Worm (Caenorhabditis elegans) whole organism, early embryonic: ENCODE results near the gene srt-63.

Experiments used
- B0310.2 ChIP-seq: sonication (generic microtip); optimal IDR thresholded peaks from 2 replicates; lab custom pipeline; 2016; ENCODE audit warnings: mild to moderate bottlenecking, missing genetic modification characterization, missing compliant biosample characterization
- F13C5.2 ChIP-seq: sonication (generic microtip); optimal IDR thresholded peaks from 2 replicates; lab custom pipeline; 2017; ENCODE audit warnings: mild to moderate bottlenecking, missing genetic modification characterization, inconsistent platforms, missing compliant biosample characterization
- aly-1 ChIP-seq: sonication (generic microtip); optimal IDR thresholded peaks from 2 replicates; lab custom pipeline; 2016; ENCODE audit warnings: missing genetic modification characterization, missing compliant biosample characterization
- ama-1 ChIP-seq: fragments of 150-350 bp; optimal IDR thresholded peaks from 2 replicates; lab custom pipeline; 2014
- ceh-13 ChIP-seq: fragments of 200-800 bp; sonication (Bioruptor generic); optimal IDR thresholded peaks from 2 replicates; lab custom pipeline; 2018; ENCODE audit warnings: mild to moderate bottlenecking, missing genetic modification characterization, missing compliant biosample characterization
- ceh-36 ChIP-seq: sonication (generic microtip); optimal IDR thresholded peaks from 2 replicates; lab custom pipeline; 2016; ENCODE audit warnings: missing genetic modification characterization, inconsistent platforms, missing compliant biosample characterization
- ets-7 ChIP-seq: sonication (generic microtip); optimal IDR thresholded peaks from 2 replicates; lab custom pipeline; 2016; ENCODE audit warnings: missing genotype, missing genetic modification characterization, missing compliant biosample characterization
- flt-1 ChIP-seq: fragments of 200-800 bp; sonication (Bioruptor generic); IDR thresholded peaks from 2 replicates; pipeline ENCODE4 v1.3.6; 2022; ENCODE audit warnings: missing genetic modification characterization, missing compliant biosample characterization
- hmbx-1 ChIP-seq: sonication (generic microtip); optimal IDR thresholded peaks from 2 replicates; lab custom pipeline; 2016; ENCODE audit warnings: mild to moderate bottlenecking, missing genetic modification characterization, missing compliant biosample characterization
- hmg-4 ChIP-seq: fragments of 200-800 bp; sonication (Bioruptor generic); optimal IDR thresholded peaks from 2 replicates; lab custom pipeline; 2018; ENCODE audit warnings: mild to moderate bottlenecking, missing genetic modification characterization, missing compliant biosample characterization
- hnd-1 ChIP-seq: sonication (generic microtip); optimal IDR thresholded peaks from 2 replicates; lab custom pipeline; 2016; ENCODE audit warnings: missing genetic modification characterization, missing compliant biosample characterization
- pes-1 ChIP-seq: fragments of 200-800 bp; sonication (Bioruptor generic); IDR thresholded peaks from 2 replicates; pipeline ENCODE4 v1.3.6; 2022; ENCODE audit warnings: missing genetic modification reagents, missing genetic modification characterization, missing compliant biosample characterization
- scrt-1 ChIP-seq: fragments of 200-800 bp; sonication (Bioruptor generic); IDR thresholded peaks from 2 replicates; pipeline ENCODE4 v1.3.6; 2022; ENCODE audit warnings: missing genetic modification characterization, missing compliant biosample characterization
- sea-1 ChIP-seq: fragments of 200-800 bp; sonication (Bioruptor generic); conservative IDR thresholded peaks from 2 replicates; pipeline ENCODE4 v1.3.6; 2022; ENCODE audit warnings: missing genetic modification characterization, missing compliant biosample characterization
- tbx-11 ChIP-seq: fragments of 200-800 bp; sonication (Bioruptor generic); IDR thresholded peaks from 2 replicates; pipeline ENCODE4 v1.3.6; 2022; ENCODE audit warnings: missing genetic modification characterization, missing compliant biosample characterization
- tbx-37 ChIP-seq: fragments of 200-800 bp; sonication (Bioruptor generic); conservative IDR thresholded peaks from 2 replicates; pipeline ENCODE4 v1.3.6; 2022; ENCODE audit warnings: missing genetic modification reagents, missing genetic modification characterization, missing compliant biosample characterization
- tra-4 ChIP-seq: sonication (generic microtip); optimal IDR thresholded peaks from 2 replicates; lab custom pipeline; 2017; ENCODE audit warnings: missing genetic modification characterization, missing compliant biosample characterization

The srt-63 gene

DNA sequence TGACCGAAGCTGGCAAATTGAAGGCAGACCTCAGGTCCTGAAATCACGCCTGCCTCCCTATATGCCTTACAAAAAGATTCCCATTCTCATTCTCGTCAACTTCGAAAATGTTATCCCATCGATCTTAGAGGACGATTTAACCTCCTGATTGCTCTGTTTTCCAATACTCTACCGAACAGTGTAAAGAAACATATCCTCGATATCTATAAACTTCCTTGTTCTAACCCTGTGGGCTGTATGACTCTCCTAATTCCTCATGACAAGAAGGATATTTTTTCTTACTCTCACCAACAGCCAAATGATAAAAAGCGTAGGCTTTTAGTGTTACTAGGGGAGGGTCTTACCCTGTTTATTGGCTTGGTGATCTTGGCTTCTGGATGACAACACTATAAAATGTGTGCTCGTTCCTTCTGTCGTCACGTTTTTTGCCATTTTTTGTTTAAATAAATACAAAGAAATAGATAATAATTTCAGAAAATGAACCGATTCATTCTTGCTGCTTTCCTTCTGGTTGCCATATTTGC lies 17.7 kb upstream of the srt-63 start, which contains the start of gene T28A11.4:
T28A11.4 (plus strand) TSS at position 474 of the 524 bp plus-strand sequence.
- TF ChIP-seq tbx-37 (GFP tag; lab: Robert Waterston, UW) (no peak), hmbx-1 (no peak), B0310.2 (no peak), pes-1 (GFP tag; lab: Robert Waterston, UW) (no peak), hnd-1 (tag; lab: Kevin White, UChicago) (no peak), ets-7 (tag; lab: Kevin White, UChicago) (no peak), ceh-36 (tag; lab: Kevin White, UChicago) (no peak), tbx-11 (GFP tag; lab: Robert Waterston, UW) (no peak), aly-1 (no peak), F13C5.2 (tag; lab: Kevin White, UChicago) (no peak), hmg-4 (GFP tag; lab: Kevin White, UChicago) (no peak)

DNA sequence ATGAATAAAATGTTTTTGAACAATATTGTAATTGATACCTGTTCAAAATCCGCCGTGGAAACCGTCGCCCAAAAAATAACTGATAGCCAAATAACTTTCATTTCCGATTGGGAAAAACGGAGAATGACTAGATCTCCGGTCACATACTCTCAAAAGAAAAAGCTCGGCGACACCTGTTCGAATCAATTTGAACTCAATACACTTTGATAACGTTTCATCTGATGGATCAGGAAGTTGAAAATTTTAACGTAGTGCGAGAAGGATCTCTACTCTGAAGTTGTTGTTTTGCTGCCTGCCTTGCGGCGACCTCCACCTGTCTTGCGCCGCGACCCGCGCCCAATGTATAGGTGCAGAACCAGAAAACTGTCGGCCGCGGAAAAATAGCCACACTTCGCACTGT lies 17.2 kb upstream of the srt-63 start, which contains the start of gene T28A11.20:
T28A11.20 (minus strand) TSS at position 101 of the 400 bp plus-strand sequence.
- TF ChIP-seq pes-1 (GFP tag; lab: Robert Waterston, UW) (no peak), B0310.2 (no peak), tra-4 (tag; lab: Kevin White, UChicago) (no peak), hmbx-1 (no peak), F13C5.2 (tag; lab: Kevin White, UChicago) (no peak), scrt-1 (GFP tag; lab: Robert Waterston, UW) (no peak), hmg-4 (GFP tag; lab: Kevin White, UChicago) (no peak), ama-1 (lab: Kevin White, UChicago) (no peak), tbx-37 (GFP tag; lab: Robert Waterston, UW) (no peak), ceh-36 (tag; lab: Kevin White, UChicago) (no peak), tbx-11 (GFP tag; lab: Robert Waterston, UW) (no peak), flt-1 (GFP tag; lab: Robert Waterston, UW) (no peak), ceh-13 (GFP tag; lab: Kevin White, UChicago) (no peak), sea-1 (GFP tag; lab: Robert Waterston, UW) (no peak), aly-1 (no peak), hnd-1 (tag; lab: Kevin White, UChicago) (no peak)

ce11 chrV:3269407-3269806 lies 13.5 kb upstream of the srt-63 start, which contains the start of gene T28A11.19:
TSS of gene T28A11.19 (minus strand) at chrV:3269514.
- TF ChIP-seq B0310.2 (no peak), tbx-37 (GFP tag; lab: Robert Waterston, UW) (no peak), sea-1 (GFP tag; lab: Robert Waterston, UW) (no peak), hmg-4 (GFP tag; lab: Kevin White, UChicago) (no peak)

DNA sequence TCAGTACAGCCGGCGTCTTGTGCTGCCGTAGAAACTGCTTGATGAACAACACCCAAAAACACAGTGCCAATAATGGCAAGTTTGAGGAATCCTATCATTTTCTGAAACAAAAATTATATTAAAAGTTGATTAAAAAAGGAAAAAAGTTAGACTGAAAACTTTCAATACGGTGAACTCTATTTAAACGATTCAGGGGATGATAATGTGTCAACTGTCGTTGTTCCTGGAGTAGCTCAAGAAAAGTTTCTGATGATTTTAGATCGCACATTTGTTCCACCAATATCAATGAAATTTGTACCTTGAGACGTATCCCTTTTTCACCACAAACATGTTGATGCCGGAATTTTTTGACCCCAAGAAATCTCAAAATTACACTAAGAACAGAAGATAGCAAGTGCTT lies 12.0 kb upstream of the srt-63 start, which contains the start of gene T28A11.18:
T28A11.18 (minus strand) TSS at position 101 of the 400 bp plus-strand sequence.
- no peak for TF ChIP-seq tbx-37 (GFP tag; lab: Robert Waterston, UW)
- no peak for TF ChIP-seq tbx-11 (GFP tag; lab: Robert Waterston, UW)
- TF ChIP-seq scrt-1 (GFP tag; lab: Robert Waterston, UW), result no peak
- TF ChIP-seq ceh-13 (GFP tag; lab: Kevin White, UChicago), result no peak
- no peak for TF ChIP-seq B0310.2
- no peak for TF ChIP-seq aly-1
- TF ChIP-seq F13C5.2 (tag; lab: Kevin White, UChicago), result no peak
- TF ChIP-seq tra-4 (tag; lab: Kevin White, UChicago), result no peak
- no peak for TF ChIP-seq ama-1 (lab: Kevin White, UChicago)
- TF ChIP-seq flt-1 (GFP tag; lab: Robert Waterston, UW), result no peak

DNA sequence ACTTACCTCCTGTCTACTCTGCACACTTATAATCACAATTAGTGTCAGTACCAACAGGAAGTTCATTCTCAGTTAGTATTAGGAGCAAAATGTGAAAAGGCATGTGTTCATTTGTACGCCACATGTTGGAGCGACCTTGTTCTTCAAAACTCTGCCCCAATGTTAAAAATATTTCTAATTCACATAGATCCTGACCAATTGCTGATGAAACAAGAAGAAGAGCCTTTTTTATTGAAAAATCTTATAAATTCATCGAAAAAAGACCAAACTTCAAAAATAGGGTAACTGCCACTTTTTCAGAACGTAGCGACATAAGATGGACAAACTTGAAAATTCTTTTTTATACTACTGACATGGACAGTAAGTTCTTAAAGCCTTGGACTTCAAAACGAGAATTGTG lies 10.2 kb upstream of the srt-63 start, which contains the start of gene T28A11.17:
T28A11.17 (minus strand) TSS at position 101 of the 400 bp plus-strand sequence.
- TF ChIP-seq tra-4 (tag; lab: Kevin White, UChicago), result no peak

- TF ChIP-seq ama-1 (lab: Kevin White, UChicago) (no peak), hnd-1 (tag; lab: Kevin White, UChicago) (no peak), hmbx-1 (no peak), ets-7 (tag; lab: Kevin White, UChicago) (no peak), tbx-11 (GFP tag; lab: Robert Waterston, UW) (no peak), tbx-37 (GFP tag; lab: Robert Waterston, UW) (no peak)
These were observed 4.1 kb upstream of the srt-63 start, which contains the start of gene srbc-5 for ce11 chrV:3260075-3260474. TSS of gene srbc-5 (plus strand) at chrV:3260375.

DNA sequence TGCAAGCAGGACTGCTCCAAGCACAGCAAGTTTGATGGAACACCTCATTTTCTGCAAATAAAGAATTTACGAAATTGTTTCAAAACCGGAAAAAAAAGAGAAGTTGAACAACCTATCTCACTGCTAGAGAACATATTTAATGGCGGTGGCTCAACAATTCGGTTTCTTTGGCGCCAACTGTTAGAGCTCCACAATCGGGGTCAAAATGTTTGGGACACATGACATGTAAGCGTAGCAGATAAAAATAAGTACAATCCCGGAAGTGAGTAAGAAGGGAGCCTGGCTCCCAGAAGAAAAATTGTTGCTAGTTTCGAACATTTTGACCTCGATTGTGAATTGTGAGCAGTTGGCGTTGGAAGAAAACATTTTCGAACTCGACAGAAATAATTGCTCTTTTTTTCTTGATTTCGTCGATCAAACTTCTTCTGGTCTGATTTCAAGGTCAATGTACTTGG lies 3.2 kb upstream of the srt-63 start, which contains the start of gene T28A11.16:
T28A11.16 (minus strand) TSS at position 51 of the 455 bp plus-strand sequence.
- TF ChIP-seq tra-4 (tag; lab: Kevin White, UChicago), result no peak
- TF ChIP-seq aly-1, result no peak
- no peak for TF ChIP-seq ama-1 (lab: Kevin White, UChicago)
- TF ChIP-seq scrt-1 (GFP tag; lab: Robert Waterston, UW), result no peak
- TF ChIP-seq ceh-36 (tag; lab: Kevin White, UChicago), result no peak
- TF ChIP-seq tbx-37 (GFP tag; lab: Robert Waterston, UW), result no peak
- no peak for TF ChIP-seq F13C5.2 (tag; lab: Kevin White, UChicago)
- no peak for TF ChIP-seq B0310.2
- no peak for TF ChIP-seq ceh-13 (GFP tag; lab: Kevin White, UChicago)
- TF ChIP-seq sea-1 (GFP tag; lab: Robert Waterston, UW), result no peak
- no peak for TF ChIP-seq tbx-11 (GFP tag; lab: Robert Waterston, UW)

DNA sequence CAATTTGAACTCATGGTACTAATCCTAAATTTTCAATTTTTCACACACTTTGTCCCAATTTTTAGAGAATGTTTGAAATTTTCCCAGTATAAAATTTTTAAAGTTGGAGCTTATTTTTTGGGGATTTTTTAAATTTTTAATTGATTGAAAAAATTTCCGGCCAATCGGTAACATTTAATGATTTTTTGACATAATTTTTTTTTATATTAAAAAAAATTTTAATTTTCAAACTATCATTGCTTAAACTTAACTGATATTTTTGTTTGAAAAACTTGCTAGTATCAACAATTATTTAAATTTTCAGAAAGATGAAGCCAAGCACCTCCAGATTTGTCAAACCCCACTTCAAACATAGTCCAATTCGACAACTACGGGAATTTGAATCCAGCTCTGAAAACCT lies 1.3 kb upstream of the srt-63 start, which contains the start of gene T28A11.22:
T28A11.22 (plus strand) TSS at position 301 of the 400 bp plus-strand sequence.
- no peak for TF ChIP-seq ceh-13 (GFP tag; lab: Kevin White, UChicago)
- no peak for TF ChIP-seq tra-4 (tag; lab: Kevin White, UChicago)
- TF ChIP-seq aly-1, result no peak
- no peak for TF ChIP-seq ets-7 (tag; lab: Kevin White, UChicago)
- TF ChIP-seq scrt-1 (GFP tag; lab: Robert Waterston, UW), result no peak
- no peak for TF ChIP-seq hmg-4 (GFP tag; lab: Kevin White, UChicago)
- TF ChIP-seq tbx-11 (GFP tag; lab: Robert Waterston, UW), result no peak
- TF ChIP-seq ama-1 (lab: Kevin White, UChicago), result no peak
- no peak for TF ChIP-seq tbx-37 (GFP tag; lab: Robert Waterston, UW)
- TF ChIP-seq flt-1 (GFP tag; lab: Robert Waterston, UW), result no peak
- TF ChIP-seq sea-1 (GFP tag; lab: Robert Waterston, UW), result no peak
